Fruit fly (Drosophila melanogaster): ENCODE results near the gene sens-2.

Gene sens-2

DNA sequence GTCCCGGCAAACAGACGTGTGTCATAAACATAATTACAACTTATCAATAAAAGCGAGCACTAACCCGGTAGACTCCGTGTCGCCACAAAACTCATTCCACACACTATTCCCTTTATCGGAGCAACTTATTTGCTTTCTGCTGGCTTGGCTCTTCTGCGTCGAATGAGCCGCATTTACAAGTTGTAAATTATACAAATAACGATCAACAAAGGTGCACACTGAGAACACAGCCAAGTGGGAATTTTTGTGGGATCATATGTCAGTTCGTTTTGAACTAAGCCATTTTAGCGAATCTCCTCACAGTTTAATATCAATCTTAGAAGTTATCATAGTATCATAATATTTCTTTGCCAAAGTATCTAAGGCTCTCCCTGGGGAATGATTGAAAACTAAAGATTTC lies 3.4 kb upstream of the sens-2 start (continued):
- peak; percentile 12 for TF ChIP-seq Blimp-1 (GFP tag; optimal IDR thresholded peaks at IDR 0.05)
- no peak for TF ChIP-seq CG11247 (GFP tag; IDR thresholded peaks at IDR 0.05)
- TF ChIP-seq CG31441 (GFP tag; IDR thresholded peaks at IDR 0.05): no peak
- TF ChIP-seq nau (GFP tag; optimal IDR thresholded peaks at IDR 0.05): no peak
- no peak for TF ChIP-seq chinmo (GFP tag; IDR thresholded peaks at IDR 0.05; ENCODE audit: partially characterized antibody)
- no peak for TF ChIP-seq Rx (GFP tag; IDR thresholded peaks at IDR 0.05)
- TF ChIP-seq Sox102F (GFP tag; optimal IDR thresholded peaks at IDR 0.05): no peak
- TF ChIP-seq CG14710 (tag; optimal IDR thresholded peaks at IDR 0.05): peak; percentile 21
- no peak for TF ChIP-seq ftz-f1 (GFP tag; optimal IDR thresholded peaks at IDR 0.05)
- TF ChIP-seq HLHmδ (GFP tag; optimal IDR thresholded peaks at IDR 0.05): no peak
- no peak for TF ChIP-seq aop (GFP tag; IDR thresholded peaks at IDR 0.05)

DNA sequence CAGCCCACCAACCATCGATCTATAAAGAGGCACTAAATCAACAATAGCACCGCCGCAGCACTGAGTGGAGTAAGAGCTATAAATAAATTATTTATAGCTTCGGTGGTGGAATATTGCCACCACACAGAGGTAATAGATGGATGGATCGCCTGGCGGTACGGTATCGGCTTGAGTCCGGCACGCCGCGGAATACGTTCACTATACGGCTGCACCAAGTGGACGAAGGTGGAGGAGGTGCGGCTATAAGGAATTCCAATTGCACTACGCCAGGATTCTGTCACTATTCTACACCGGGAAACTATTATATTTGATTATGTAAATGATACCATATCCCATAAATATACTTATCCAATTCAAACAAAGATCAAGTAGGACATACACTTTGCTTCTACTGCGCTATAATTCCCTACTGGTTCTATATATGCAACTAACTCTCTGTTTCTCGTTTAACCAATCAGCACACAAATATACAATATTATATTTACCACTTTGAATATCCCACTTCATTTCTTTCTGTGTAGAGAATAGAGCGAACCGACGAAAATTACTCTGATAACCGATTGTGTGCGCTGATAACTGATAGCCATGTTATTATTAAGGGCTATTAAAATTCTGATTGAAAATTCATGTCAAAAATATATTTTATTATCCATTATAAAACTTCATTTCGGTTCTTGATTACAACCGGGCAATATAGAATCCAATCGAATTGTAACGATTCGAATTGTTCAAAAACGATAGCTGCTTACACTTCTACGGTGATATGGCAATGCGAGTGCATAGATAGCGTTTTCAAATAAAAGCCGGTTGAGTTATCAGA lies 2.3 kb upstream of the sens-2 start:
- TF ChIP-seq CG15514 (GFP tag; optimal IDR thresholded peaks at IDR 0.05): no peak
- TF ChIP-seq danr (GFP tag; IDR thresholded peaks at IDR 0.05): no peak
- 0 out of 2 replicates have a peak, but pooled peaks have one; percentile 15 for TF ChIP-seq CG3847 (GFP tag; IDR thresholded peaks at IDR 0.05)
- no peak for TF ChIP-seq HLH54F (GFP tag; optimal IDR thresholded peaks at IDR 0.05)
- TF ChIP-seq ATbp (GFP tag; optimal IDR thresholded peaks at IDR 0.05): no peak
- peak; percentile 47 for TF ChIP-seq CG17829 (tag; optimal IDR thresholded peaks at IDR 0.05)
- TF ChIP-seq Chrac-16 (GFP tag; optimal IDR thresholded peaks at IDR 0.05): peak; percentile 14
- TF ChIP-seq grau (tag; optimal IDR thresholded peaks at IDR 0.05): peak; percentile 60
- TF ChIP-seq dmrt99B (tag; optimal IDR thresholded peaks at IDR 0.05): peak; percentile 24
- peak; percentile 28; the same call in 1 of the 2 replicates for TF ChIP-seq Xrp1 (GFP tag; IDR thresholded peaks at IDR 0.05)
- no peak for TF ChIP-seq CG3838 (GFP tag; optimal IDR thresholded peaks at IDR 0.05)
- TF ChIP-seq zf30C (GFP tag; optimal IDR thresholded peaks at IDR 0.05): no peak
- TF ChIP-seq CG33213 (GFP tag; optimal IDR thresholded peaks at IDR 0.05): no peak
- peak; percentile 40; the same call in 1 of the 2 replicates for TF ChIP-seq CG6689 (GFP tag; IDR thresholded peaks at IDR 0.05)
- TF ChIP-seq Adf1 (GFP tag; IDR thresholded peaks at IDR 0.05): no peak
- TF ChIP-seq her (GFP tag; optimal IDR thresholded peaks at IDR 0.05): no peak
- TF ChIP-seq CG3995 (GFP tag; optimal IDR thresholded peaks at IDR 0.05): no peak
- TF ChIP-seq scrt (GFP tag; optimal IDR thresholded peaks at IDR 0.05): peak; percentile 3
- TF ChIP-seq lilli (GFP tag; optimal IDR thresholded peaks at IDR 0.05): peak; percentile 38
- no peak for TF ChIP-seq z (GFP tag; IDR thresholded peaks at IDR 0.05)
- TF ChIP-seq da (GFP tag; optimal IDR thresholded peaks at IDR 0.05): no peak
- TF ChIP-seq CG6791 (GFP tag; IDR thresholded peaks at IDR 0.05; ENCODE audit: partially characterized antibody): no peak
- TF ChIP-seq CG33557 (GFP tag; optimal IDR thresholded peaks at IDR 0.05): no peak
- TF ChIP-seq CG1602 (GFP tag; optimal IDR thresholded peaks at IDR 0.05): peak; percentile 9
- no peak for TF ChIP-seq Dbx (GFP tag; IDR thresholded peaks at IDR 0.05)
- no peak; the same call in 1 of the 2 replicates for TF ChIP-seq GATAe (GFP tag; conservative IDR thresholded peaks at IDR 0.05)
- no peak for TF ChIP-seq sima (GFP tag; optimal IDR thresholded peaks at IDR 0.05)
- no peak for TF ChIP-seq tin (GFP tag; optimal IDR thresholded peaks at IDR 0.05)
- no peak for TF ChIP-seq gsb-n (tag; optimal IDR thresholded peaks at IDR 0.05)
- TF ChIP-seq CG12219 (GFP tag; optimal IDR thresholded peaks at IDR 0.05): no peak
- TF ChIP-seq tio (GFP tag; optimal IDR thresholded peaks at IDR 0.05): peak; percentile 51
- TF ChIP-seq knrl (GFP tag; IDR thresholded peaks at IDR 0.05; ENCODE audit: partially characterized antibody): no peak
- no peak for TF ChIP-seq fu2 (GFP tag; optimal IDR thresholded peaks at IDR 0.05)
- TF ChIP-seq Fer1 (GFP tag; optimal IDR thresholded peaks at IDR 0.05): no peak
- peak; percentile 10 for TF ChIP-seq ind (GFP tag; optimal IDR thresholded peaks at IDR 0.05)
- TF ChIP-seq CG31365 (tag; optimal IDR thresholded peaks at IDR 0.05): no peak
- TF ChIP-seq CG2712 (tag; optimal IDR thresholded peaks at IDR 0.05): peak; percentile 53
- TF ChIP-seq CG2116 (GFP tag; optimal IDR thresholded peaks at IDR 0.05): no peak

Measured in whole organism, embryonic.